Worm (Caenorhabditis elegans): ENCODE measurements around the gene zig-6.

Gene zig-6

ce11 chrX:5165037-5165436, 23.8 kb downstream of the zig-6 start, which contains the start of gene mans-3 (continued):
- no peak for TF ChIP-seq B0336.3 (GFP tag; IDR thresholded peaks at IDR 0.05)
- TF ChIP-seq F22D6.2 (tag; optimal IDR thresholded peaks at IDR 0.05): peak; percentile 79
- no peak for TF ChIP-seq madf-3 (GFP tag; IDR thresholded peaks at IDR 0.05)
- no peak for TF ChIP-seq dpl-1 (GFP tag; optimal IDR thresholded peaks at IDR 0.05)
- no peak for TF ChIP-seq mel-28 (tag; optimal IDR thresholded peaks at IDR 0.05; ENCODE audit: borderline replicate concordance)
- no peak for TF ChIP-seq ztf-28 (GFP tag; IDR thresholded peaks at IDR 0.05)
- TF ChIP-seq K12H6.12 (tag; optimal IDR thresholded peaks at IDR 0.05): peak; percentile 83
- TF ChIP-seq cebp-1 (GFP tag; IDR thresholded peaks at IDR 0.05): no peak
- TF ChIP-seq cebp-1 (tag; optimal IDR thresholded peaks at IDR 0.05): no peak
- no peak for TF ChIP-seq Y95B8A.8 (GFP tag; IDR thresholded peaks at IDR 0.05)
- no peak for TF ChIP-seq F55B11.4 (tag; optimal IDR thresholded peaks at IDR 0.05; ENCODE audit: borderline replicate concordance, insufficient read depth)
- TF ChIP-seq aptf-2 (GFP tag; conservative IDR thresholded peaks at IDR 0.05): no peak
- TF ChIP-seq hlh-26 (GFP tag; conservative IDR thresholded peaks at IDR 0.05): no peak
- TF ChIP-seq rcor-1 (GFP tag; IDR thresholded peaks at IDR 0.05): peak; percentile 69
- TF ChIP-seq F57A8.1 (GFP tag; optimal IDR thresholded peaks at IDR 0.05): no peak
- TF ChIP-seq hmg-1.2 (GFP tag; IDR thresholded peaks at IDR 0.05): peak; percentile 49
- TF ChIP-seq nhr-179 (tag; optimal IDR thresholded peaks at IDR 0.05): no peak
- no peak for TF ChIP-seq snpc-4 (GFP tag; optimal IDR thresholded peaks at IDR 0.05)
- peak in 2 of 4 experiments; percentile 55 to 81 for TF ChIP-seq snpc-4 (tag; optimal IDR thresholded peaks at IDR 0.05)
- TF ChIP-seq aptf-3 (GFP tag; IDR thresholded peaks at IDR 0.05): no peak
- TF ChIP-seq mxl-1 (tag; optimal IDR thresholded peaks at IDR 0.05): no peak
- TF ChIP-seq F52B5.7 (tag; optimal IDR thresholded peaks at IDR 0.05): no peak
- no peak for TF ChIP-seq Y56A3A.18 (GFP tag; IDR thresholded peaks at IDR 0.05)
- no peak for TF ChIP-seq ztf-3 (GFP tag; optimal IDR thresholded peaks at IDR 0.05)
- no peak for TF ChIP-seq fkh-3 (tag; optimal IDR thresholded peaks at IDR 0.05)
- TF ChIP-seq tbx-9 (tag; optimal IDR thresholded peaks at IDR 0.05; ENCODE audit: borderline replicate concordance): no peak
- no peak for TF ChIP-seq nhr-27 (tag; optimal IDR thresholded peaks at IDR 0.05)
- TF ChIP-seq ceh-27 (GFP tag; optimal IDR thresholded peaks at IDR 0.05): no peak
- no peak for TF ChIP-seq ceh-58 (GFP tag; IDR thresholded peaks at IDR 0.05)
- no peak for TF ChIP-seq snpc-1.3 (tag; optimal IDR thresholded peaks at IDR 0.05; ENCODE audit: insufficient read depth)
- peak; percentile 70 for TF ChIP-seq gei-17 (GFP tag; optimal IDR thresholded peaks at IDR 0.05)
- no peak for TF ChIP-seq ceh-100 (GFP tag; IDR thresholded peaks at IDR 0.05)
- TF ChIP-seq F23B12.7 (tag; optimal IDR thresholded peaks at IDR 0.05; ENCODE audit: insufficient read depth): peak; percentile 66
- TF ChIP-seq sptf-2 (GFP tag; optimal IDR thresholded peaks at IDR 0.05): no peak
- TF ChIP-seq F57C9.4 (tag; optimal IDR thresholded peaks at IDR 0.05): no peak
- TF ChIP-seq dox-1 (GFP tag; IDR thresholded peaks at IDR 0.05): no peak; the same call in 1 of the 2 replicates
- TF ChIP-seq unc-130 (GFP tag; optimal IDR thresholded peaks at IDR 0.05): no peak
- TF ChIP-seq ztf-25 (GFP tag; IDR thresholded peaks at IDR 0.05): no peak
- TF ChIP-seq mes-4 (tag; optimal IDR thresholded peaks at IDR 0.05): no peak
- TF ChIP-seq efl-1 (GFP tag; optimal IDR thresholded peaks at IDR 0.05): no peak
- TF ChIP-seq akir-1 (GFP tag; optimal IDR thresholded peaks at IDR 0.05): no peak
- TF ChIP-seq sdz-38 (tag; optimal IDR thresholded peaks at IDR 0.05): no peak
- no peak for TF ChIP-seq hrde-1 (tag; optimal IDR thresholded peaks at IDR 0.05; ENCODE audit: borderline replicate concordance)
- peak; percentile 75 for TF ChIP-seq atf-7 (tag; optimal IDR thresholded peaks at IDR 0.05)
- no peak for TF ChIP-seq ceh-40 (GFP tag; IDR thresholded peaks at IDR 0.05)
- TF ChIP-seq nfyb-1 (GFP tag; IDR thresholded peaks at IDR 0.05): peak; percentile 75; the same call in 1 of the 2 replicates
- TF ChIP-seq mcd-1 (GFP tag; IDR thresholded peaks at IDR 0.05): no peak; the same call in 1 of the 2 replicates
